Worm (Caenorhabditis elegans) whole organism, young adult: ENCODE results near the gene ZK829.7.

Experiments
- Y67H2A.10 ChIP-seq: fragments of 200-800 bp; sonication (Bioruptor generic); conservative IDR thresholded peaks from 2 replicates; pipeline ENCODE4 v1.3.6; 2022; ENCODE audit warnings: missing genetic modification reagents, missing genetic modification characterization, missing compliant biosample characterization
- lir-1 ChIP-seq: fragments of 200-800 bp; sonication (Bioruptor generic); conservative IDR thresholded peaks from 2 replicates; pipeline ENCODE4 v1.3.6; 2022; ENCODE audit warnings: missing genetic modification reagents, missing genetic modification characterization, missing compliant biosample characterization
- mes-4 ChIP-seq: sonication (generic microtip); optimal IDR thresholded peaks from 2 replicates; lab custom pipeline; 2016; ENCODE audit warnings: missing genotype, missing genetic modification characterization, missing compliant biosample characterization
- unc-62 ChIP-seq: fragments of 150-350 bp; optimal IDR thresholded peaks from 2 replicates; lab custom pipeline; 2014; ENCODE audit warnings: missing biosample characterization, missing genetic modification reagents, missing genetic modification characterization

DNA sequence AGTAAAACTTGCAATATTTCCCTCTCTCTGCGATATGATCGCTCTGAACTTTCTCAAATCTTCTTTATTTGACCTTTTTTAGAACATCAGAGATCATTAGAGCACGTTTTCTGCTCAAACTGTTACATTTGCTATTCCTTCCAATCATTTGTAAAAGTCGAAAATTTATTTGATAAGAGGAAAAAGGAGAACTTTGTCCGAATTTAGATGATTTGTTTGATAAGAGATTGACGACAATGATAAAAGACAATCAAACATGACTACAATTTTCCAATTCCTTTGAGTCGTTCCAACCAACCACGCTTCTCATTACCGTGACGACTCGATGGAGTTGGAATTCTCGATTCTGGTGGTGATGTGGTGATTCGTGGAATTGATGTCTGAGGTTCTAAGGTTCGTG lies 43.4 kb downstream of the ZK829.7 start:
- TF ChIP-seq Y67H2A.10 (GFP tag; lab: Robert Waterston, UW) (no peak), mes-4 (no peak), lir-1 (GFP tag; lab: Robert Waterston, UW) (no peak), unc-62 (GFP tag; lab: Kevin White, UChicago) (no peak)
